Fruit fly (Drosophila melanogaster) whole organism, prepupa: ENCODE measurements around the gene CG14421.

Source experiments
- Blimp-1 ChIP-seq: fragments of 200-800 bp; sonication (Bioruptor generic); optimal IDR thresholded peaks from 3 replicates; lab custom pipeline; 2017; ENCODE audit warnings: missing biosample characterization, missing genetic modification characterization, mild to moderate bottlenecking, moderate library complexity, missing genetic modification reagents
- CG3032 ChIP-seq: fragments of 200-800 bp; optimal IDR thresholded peaks from 2 replicates; lab custom pipeline; 2019; ENCODE audit warnings: missing biosample characterization, mild to moderate bottlenecking, missing genetic modification characterization, moderate library complexity
- CG3919 ChIP-seq: fragments of 200-800 bp; sonication (Bioruptor generic); optimal IDR thresholded peaks from 3 replicates; lab custom pipeline; 2016; ENCODE audit warnings: missing biosample characterization, missing genetic modification characterization
- CG6808 ChIP-seq: fragments of 200-800 bp; sonication (Bioruptor generic); optimal IDR thresholded peaks from 3 replicates; lab custom pipeline; 2017; ENCODE audit warnings: missing biosample characterization, missing genetic modification characterization, mild to moderate bottlenecking, moderate library complexity, missing genetic modification reagents
- Eip75B ChIP-seq: fragments of 200-800 bp; sonication (Bioruptor generic); optimal IDR thresholded peaks from 3 replicates; lab custom pipeline; 2016; ENCODE audit warnings: missing biosample characterization, missing genetic modification characterization
- Gug ChIP-seq: fragments of 200-800 bp; sonication (Bioruptor generic); IDR thresholded peaks from 2 replicates; pipeline ENCODE4 v1.3.6; 2022; ENCODE audit warnings: missing biosample characterization, missing genetic modification characterization
- Hr38 ChIP-seq: sonication (Bioruptor generic); optimal IDR thresholded peaks from 2 replicates; lab custom pipeline; 2016; ENCODE audit warnings: missing biosample characterization, missing genetic modification characterization
- Hr39 ChIP-seq: fragments of 200-800 bp; sonication (Bioruptor generic); optimal IDR thresholded peaks from 2 replicates; lab custom pipeline; 2016; ENCODE audit warnings: missing biosample characterization, missing genetic modification characterization
- Lpt ChIP-seq: fragments of 200-800 bp; sonication (Bioruptor generic); optimal IDR thresholded peaks from 3 replicates; lab custom pipeline; 2016; ENCODE audit warnings: missing biosample characterization, missing genetic modification characterization
- OdsH ChIP-seq: fragments of 200-800 bp; sonication (Bioruptor generic); optimal IDR thresholded peaks from 3 replicates; lab custom pipeline; 2016; ENCODE audit warnings: missing biosample characterization, missing genetic modification characterization
- Sox102F ChIP-seq: fragments of 200-800 bp; sonication (Bioruptor generic); optimal IDR thresholded peaks from 2 replicates; lab custom pipeline; 2016; ENCODE audit warnings: missing biosample characterization, mild to moderate bottlenecking, missing genetic modification characterization
- dsx ChIP-seq: fragments of 200-800 bp; optimal IDR thresholded peaks from 3 replicates; lab custom pipeline; 2019; ENCODE audit warnings: missing biosample characterization, mild to moderate bottlenecking, missing genetic modification characterization, moderate library complexity; ENCODE audit not compliant: poor library complexity, severe bottlenecking
- net ChIP-seq: fragments of 200-800 bp; sonication (Bioruptor generic); optimal IDR thresholded peaks from 3 replicates; lab custom pipeline; 2016; ENCODE audit warnings: missing biosample characterization, missing genetic modification characterization
- salr ChIP-seq, 2 experiments: fragments of 200-800 bp; sonication (Bioruptor generic); optimal IDR thresholded peaks; 3 replicates each; lab custom pipeline; 2016 to 2018; ENCODE audit warnings: missing biosample characterization in 2 of 2, missing genetic modification characterization in 2 of 2, mild to moderate bottlenecking in 1 of 2

DNA sequence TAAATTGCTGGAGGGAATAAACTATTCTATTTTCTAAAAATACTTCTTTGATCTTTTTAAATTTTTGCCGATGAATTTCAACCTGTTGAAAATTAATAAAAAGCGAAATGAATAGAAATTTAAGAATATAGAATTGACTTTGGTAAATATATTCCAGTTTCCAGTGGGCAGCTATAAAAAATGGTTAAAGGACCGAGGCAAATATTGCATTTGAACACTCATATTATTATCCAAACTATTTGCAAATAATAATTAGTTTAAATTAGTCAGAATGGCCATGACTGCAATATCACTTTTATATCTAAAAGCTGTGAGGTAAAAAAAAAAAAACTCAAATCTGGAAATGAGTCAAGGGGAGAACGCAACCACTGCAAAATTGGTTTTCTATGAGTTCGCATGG, 6.4 kb upstream of the CG14421 start, which contains the start of gene CG3592:
- no peak for TF ChIP-seq net (GFP tag; lab: Kevin White, UChicago)
- no peak for TF ChIP-seq Blimp-1 (GFP tag; lab: Kevin White, UChicago)
- no peak for TF ChIP-seq Hr38
- TF ChIP-seq Eip75B (GFP tag; lab: Kevin White, UChicago) = no peak
- TF ChIP-seq Sox102F (GFP tag; lab: Kevin White, UChicago) = no peak
- no peak for TF ChIP-seq OdsH (GFP tag; lab: Kevin White, UChicago)
- no peak for TF ChIP-seq salr (GFP tag; optimal IDR thresholded peaks at IDR 0.05; lab: Kevin White, UChicago)
- TF ChIP-seq CG6808 = no peak
- no peak for TF ChIP-seq Lpt (GFP tag; lab: Kevin White, UChicago)
- no peak for TF ChIP-seq CG3919 (GFP tag; lab: Kevin White, UChicago)
- no peak for TF ChIP-seq Gug (GFP tag; lab: Robert Waterston, UW)
- TF ChIP-seq CG3032 (tag; lab: Kevin White, UChicago) = no peak
- TF ChIP-seq Hr39 (GFP tag; lab: Kevin White, UChicago) = no peak
- TF ChIP-seq dsx (GFP tag; lab: Kevin White, UChicago) = no peak
